Worm (Caenorhabditis elegans): ENCODE measurements around the gene C24A8.5.

- TF ChIP-seq him-1 (tag; optimal IDR thresholded peaks at IDR 0.05) (no peak), dao-5 (tag; optimal IDR thresholded peaks at IDR 0.05) (no peak)
These were observed 44.4 kb upstream of the C24A8.5 start, which contains the start of gene R160.6 for ce11 chrX:4373123-4373522.

Measured in whole organism, L4/young adult.